Fruit fly (Drosophila melanogaster) whole organism, embryonic: ENCODE results near the gene CG11791.

Source experiments
- Adf1 ChIP-seq: fragments of 200-800 bp; sonication (Bioruptor generic); IDR thresholded peaks from 2 replicates; pipeline ENCODE4 v1.3.6; 2022; ENCODE audit warnings: missing biosample characterization, missing genetic modification characterization
- Antp ChIP-seq: fragments of 200-800 bp; sonication (Bioruptor generic); optimal IDR thresholded peaks from 3 replicates; lab custom pipeline; 2016; ENCODE audit warnings: missing biosample characterization, missing genetic modification characterization
- Bgb ChIP-seq: fragments of 200-800 bp; sonication (Bioruptor generic); IDR thresholded peaks from 2 replicates; pipeline ENCODE4 v1.3.6; 2022; ENCODE audit warnings: missing biosample characterization, missing genetic modification characterization; ENCODE audit not compliant: partially characterized antibody
- CG10366 ChIP-seq: fragments of 200-800 bp; sonication (Bioruptor generic); IDR thresholded peaks from 2 replicates; pipeline ENCODE4 v1.3.6; 2022; ENCODE audit warnings: missing biosample characterization, missing genetic modification characterization
- CG10543 ChIP-seq: fragments of 200-800 bp; sonication (Bioruptor generic); optimal IDR thresholded peaks from 3 replicates; lab custom pipeline; 2017; ENCODE audit warnings: missing biosample characterization, mild to moderate bottlenecking, missing genetic modification characterization, moderate library complexity
- CG10979 ChIP-seq: fragments of 200-800 bp; sonication (Bioruptor generic); optimal IDR thresholded peaks from 2 replicates; lab custom pipeline; 2018; ENCODE audit warnings: missing biosample characterization, mild to moderate bottlenecking, missing genetic modification characterization, moderate library complexity
- CG11093 ChIP-seq: fragments of 200-800 bp; sonication (Bioruptor generic); IDR thresholded peaks from 3 replicates; pipeline ENCODE4 v1.3.6; 2022; ENCODE audit warnings: missing biosample characterization, missing genetic modification characterization
- CG12659 ChIP-seq: fragments of 200-800 bp; sonication (Bioruptor generic); optimal IDR thresholded peaks from 3 replicates; lab custom pipeline; 2017; ENCODE audit warnings: mild to moderate bottlenecking, missing biosample characterization, missing genetic modification reagents, missing genetic modification characterization
- CG13424 ChIP-seq: fragments of 200-800 bp; sonication (Bioruptor generic); optimal IDR thresholded peaks from 2 replicates; lab custom pipeline; 2019; ENCODE audit warnings: missing biosample characterization, mild to moderate bottlenecking, missing genetic modification characterization, moderate library complexity
- CG16815 ChIP-seq: fragments of 200-800 bp; sonication (Bioruptor generic); optimal IDR thresholded peaks from 3 replicates; lab custom pipeline; 2017; ENCODE audit warnings: missing biosample characterization, mild to moderate bottlenecking, missing genetic modification characterization
- CG2120 ChIP-seq: fragments of 200-800 bp; sonication (Bioruptor generic); optimal IDR thresholded peaks from 3 replicates; lab custom pipeline; 2016; ENCODE audit warnings: missing biosample characterization, missing genetic modification characterization
- CG2129 ChIP-seq: fragments of 200-800 bp; sonication (Bioruptor generic); IDR thresholded peaks from 2 replicates; pipeline ENCODE4 v1.3.6; 2022; ENCODE audit warnings: missing biosample characterization, missing genetic modification characterization; ENCODE audit not compliant: partially characterized antibody
- CG30020 ChIP-seq: fragments of 200-800 bp; optimal IDR thresholded peaks from 2 replicates; lab custom pipeline; 2019; ENCODE audit warnings: missing biosample characterization, mild to moderate bottlenecking, missing genetic modification characterization, moderate library complexity
- CG31388 ChIP-seq: fragments of 200-800 bp; sonication (Bioruptor generic); optimal IDR thresholded peaks from 2 replicates; lab custom pipeline; 2016; ENCODE audit warnings: missing biosample characterization, missing genetic modification characterization
- CG4404 ChIP-seq: fragments of 200-800 bp; sonication (Bioruptor generic); IDR thresholded peaks from 2 replicates; pipeline ENCODE4 v1.3.6; 2022; ENCODE audit warnings: missing biosample characterization, missing genetic modification characterization
- CG6654 ChIP-seq: fragments of 200-800 bp; sonication (Bioruptor generic); optimal IDR thresholded peaks from 2 replicates; lab custom pipeline; 2017; ENCODE audit warnings: missing biosample characterization, mild to moderate bottlenecking, missing genetic modification characterization
- CG7786 ChIP-seq: fragments of 200-800 bp; sonication (Bioruptor generic); optimal IDR thresholded peaks from 2 replicates; lab custom pipeline; 2016; ENCODE audit warnings: missing biosample characterization, missing genetic modification characterization
- CG8281 ChIP-seq: fragments of 200-800 bp; sonication (Bioruptor generic); optimal IDR thresholded peaks from 2 replicates; lab custom pipeline; 2018; ENCODE audit warnings: missing biosample characterization, mild to moderate bottlenecking, missing genetic modification characterization, moderate library complexity
- D19A ChIP-seq: fragments of 200-800 bp; optimal IDR thresholded peaks from 3 replicates; lab custom pipeline; 2019; ENCODE audit warnings: missing biosample characterization, mild to moderate bottlenecking, missing genetic modification characterization, moderate library complexity
- Dbx ChIP-seq: fragments of 200-800 bp; sonication (Bioruptor generic); IDR thresholded peaks from 3 replicates; pipeline ENCODE4 v1.3.6; 2022; ENCODE audit warnings: missing biosample characterization, missing genetic modification characterization
- Dip3 ChIP-seq: fragments of 200-800 bp; sonication (Bioruptor generic); optimal IDR thresholded peaks from 3 replicates; lab custom pipeline; 2016; ENCODE audit warnings: missing biosample characterization, missing genetic modification characterization
- E2f1 ChIP-seq: fragments of 200-800 bp; sonication (Bioruptor generic); IDR thresholded peaks from 2 replicates; pipeline ENCODE4 v1.3.6; 2022; ENCODE audit warnings: missing biosample characterization, missing genetic modification characterization
- Fer3 ChIP-seq: fragments of 200-800 bp; sonication (Bioruptor generic); optimal IDR thresholded peaks from 2 replicates; lab custom pipeline; 2018; ENCODE audit warnings: missing biosample characterization, mild to moderate bottlenecking, missing genetic modification characterization, moderate library complexity
- Hsf ChIP-seq: fragments of 200-800 bp; sonication (Bioruptor generic); optimal IDR thresholded peaks from 3 replicates; lab custom pipeline; 2016; ENCODE audit warnings: missing biosample characterization, missing genetic modification characterization
- NK7.1 ChIP-seq: fragments of 200-800 bp; sonication (Bioruptor generic); optimal IDR thresholded peaks from 3 replicates; lab custom pipeline; 2016; ENCODE audit warnings: missing biosample characterization, missing genetic modification characterization
- Scr ChIP-seq: fragments of 200-800 bp; sonication (Bioruptor generic); IDR thresholded peaks from 2 replicates; pipeline ENCODE4 v1.3.6; 2022; ENCODE audit warnings: missing biosample characterization, missing genetic modification characterization; ENCODE audit not compliant: partially characterized antibody
- Side ChIP-seq: fragments of 200-800 bp; sonication (Bioruptor generic); optimal IDR thresholded peaks from 2 replicates; lab custom pipeline; 2016; ENCODE audit warnings: missing biosample characterization, missing genetic modification characterization
- Trl ChIP-seq, 3 experiments: fragments of >200 bp in 2 of 3; fragments of 200-800 bp in 1 of 3; sonication (Bioruptor generic) in 1 of 3; optimal IDR thresholded peaks; 2 replicates in 1 of 3; 3 replicates in 2 of 3; lab custom pipeline; 2016 to 2017; ENCODE audit warnings: missing biosample characterization in 1 of 3, missing genetic modification characterization in 1 of 3
- amos ChIP-seq: fragments of 200-800 bp; sonication (Bioruptor generic); IDR thresholded peaks from 2 replicates; pipeline ENCODE4 v1.3.6; 2022; ENCODE audit warnings: missing biosample characterization, missing genetic modification characterization; ENCODE audit not compliant: partially characterized antibody
- bcd ChIP-seq: fragments of 200-800 bp; sonication (Bioruptor generic); optimal IDR thresholded peaks from 2 replicates; lab custom pipeline; 2017; ENCODE audit warnings: missing biosample characterization, mild to moderate bottlenecking, missing genetic modification characterization
- cad ChIP-seq: fragments of >200 bp; optimal IDR thresholded peaks from 2 replicates; lab custom pipeline; 2017; ENCODE audit warnings: missing biosample characterization, missing genetic modification characterization
- cato ChIP-seq: fragments of 200-800 bp; sonication (Bioruptor generic); optimal IDR thresholded peaks from 2 replicates; lab custom pipeline; 2016; ENCODE audit warnings: missing biosample characterization, missing genetic modification characterization, borderline replicate concordance
- chm ChIP-seq: fragments of 200-800 bp; sonication (Bioruptor generic); IDR thresholded peaks from 2 replicates; pipeline ENCODE4 v1.3.6; 2022; ENCODE audit warnings: missing biosample characterization, missing genetic modification characterization
- crc ChIP-seq: fragments of 200-800 bp; sonication (Bioruptor generic); optimal IDR thresholded peaks from 2 replicates; lab custom pipeline; 2016; ENCODE audit warnings: missing biosample characterization, missing genetic modification characterization
- dimm ChIP-seq: fragments of 200-800 bp; sonication (Bioruptor generic); IDR thresholded peaks from 2 replicates; pipeline ENCODE4 v1.3.6; 2022; ENCODE audit warnings: missing biosample characterization, missing genetic modification characterization
- dmrt11E ChIP-seq: fragments of 200-800 bp; sonication (Bioruptor generic); optimal IDR thresholded peaks from 3 replicates; lab custom pipeline; 2018; ENCODE audit warnings: missing biosample characterization, mild to moderate bottlenecking, missing genetic modification characterization, moderate library complexity
- eve ChIP-seq, 2 experiments: fragments of >200 bp; optimal IDR thresholded peaks; 2 replicates each; lab custom pipeline; 2017; ENCODE audit warnings: missing biosample characterization in 2 of 2, missing genetic modification characterization in 2 of 2
- gcm2 ChIP-seq: fragments of 200-800 bp; sonication (Bioruptor generic); optimal IDR thresholded peaks from 2 replicates; lab custom pipeline; 2016; ENCODE audit warnings: missing biosample characterization, missing genetic modification characterization
- grau ChIP-seq: fragments of 200-800 bp; optimal IDR thresholded peaks from 3 replicates; lab custom pipeline; 2019; ENCODE audit warnings: missing biosample characterization, mild to moderate bottlenecking, missing genetic modification characterization, moderate library complexity
- gro ChIP-seq: fragments of 200-800 bp; sonication (Bioruptor generic); optimal IDR thresholded peaks from 2 replicates; lab custom pipeline; 2016; ENCODE audit warnings: missing biosample characterization, missing genetic modification characterization
- gsb ChIP-seq: fragments of 200-800 bp; sonication (Bioruptor generic); IDR thresholded peaks from 2 replicates; pipeline ENCODE4 v1.3.6; 2022; ENCODE audit warnings: missing biosample characterization, missing genetic modification characterization
- lov ChIP-seq, 2 experiments: fragments of 200-800 bp in 1 of 2; fragments of >200 bp in 1 of 2; sonication (Bioruptor generic) in 1 of 2; IDR thresholded peaks in 1 of 2; optimal IDR thresholded peaks in 1 of 2; 2 replicates in 1 of 2; 3 replicates in 1 of 2; pipeline versions ENCODE4 v1.3.6 to Lab custom; 2017 to 2022; ENCODE audit warnings: missing biosample characterization in 1 of 2, missing genetic modification characterization in 1 of 2
- otp ChIP-seq: fragments of 200-800 bp; sonication (Bioruptor generic); IDR thresholded peaks from 3 replicates; pipeline ENCODE4, ENCODE4 v1.3.6; 2022; ENCODE audit warnings: missing biosample characterization, missing genetic modification characterization
- pan ChIP-seq, 4 experiments: fragments of >200 bp in 3 of 4; fragments of 200-800 bp in 1 of 4; sonication (Bioruptor generic) in 1 of 4; optimal IDR thresholded peaks in 3 of 4; IDR thresholded peaks in 1 of 4; 2 replicates each; pipeline versions ENCODE4 v1.3.6 to Lab custom; 2017 to 2022; ENCODE audit warnings: missing biosample characterization in 2 of 4, missing genetic modification characterization in 2 of 4, mixed read lengths in 1 of 4
- phol ChIP-seq: fragments of 200-800 bp; sonication (Bioruptor generic); optimal IDR thresholded peaks from 3 replicates; lab custom pipeline; 2018; ENCODE audit warnings: missing biosample characterization, mild to moderate bottlenecking, missing genetic modification characterization, moderate library complexity
- seq ChIP-seq: fragments of 200-800 bp; sonication (Bioruptor generic); IDR thresholded peaks from 2 replicates; pipeline ENCODE4 v1.3.6; 2022; ENCODE audit warnings: missing biosample characterization, missing genetic modification characterization
- wek ChIP-seq: fragments of 200-800 bp; sonication (Bioruptor generic); optimal IDR thresholded peaks from 3 replicates; lab custom pipeline; 2018; ENCODE audit warnings: missing biosample characterization, mild to moderate bottlenecking, missing genetic modification characterization, moderate library complexity
- wor ChIP-seq: fragments of 200-800 bp; sonication (Bioruptor generic); IDR thresholded peaks from 2 replicates; pipeline ENCODE4 v1.3.6; 2022; ENCODE audit warnings: missing biosample characterization, missing genetic modification characterization

CG11791 gene

DNA sequence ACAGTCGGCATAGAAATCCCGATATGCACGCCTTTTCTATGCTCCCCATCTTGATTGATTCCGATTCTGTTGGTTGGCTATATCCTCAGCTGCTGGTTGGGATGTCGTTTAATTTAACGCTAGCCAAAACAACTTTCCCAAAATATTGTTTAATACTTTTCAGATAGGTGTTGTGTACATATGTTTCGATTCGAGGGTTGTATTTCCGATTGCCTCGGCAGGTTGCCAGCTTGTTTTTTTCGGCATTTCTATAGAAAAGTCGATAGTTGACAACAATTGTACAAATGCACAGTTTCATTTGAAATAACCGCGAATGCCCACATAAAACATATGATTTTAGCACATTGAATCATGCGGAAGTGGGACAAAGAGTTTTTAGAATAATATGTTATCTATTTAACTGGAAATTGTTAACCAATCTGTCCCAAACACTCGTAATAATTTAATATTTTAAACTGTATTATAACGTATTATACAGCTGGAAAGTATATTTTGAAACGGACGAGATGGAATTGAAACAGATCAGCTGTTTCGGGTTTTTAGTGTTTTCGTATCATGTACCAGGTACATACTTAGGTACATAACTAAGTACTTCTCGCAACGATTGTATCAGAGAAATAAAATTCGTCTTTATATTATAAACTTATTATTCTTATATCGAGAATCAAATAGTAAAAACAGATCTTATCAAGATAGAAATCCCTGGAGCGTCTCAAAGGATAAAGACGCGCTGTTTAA is 5.2 kb downstream of the CG11791 start, which contains the start of gene CG31109 (continued):
- TF ChIP-seq CG16815 (GFP tag; lab: Kevin White, UChicago) (no peak), CG13424 (tag; lab: Kevin White, UChicago) (peak; percentile 22), E2f1 (GFP tag; lab: Robert Waterston, UW) (no peak), grau (tag; lab: Kevin White, UChicago) (peak; percentile 39), gsb (no peak), pan (optimal IDR thresholded peaks at IDR 0.05; lab: Kevin White, UChicago) (no peak), pan (GFP tag; optimal IDR thresholded peaks at IDR 0.05 in 1 of 2, IDR thresholded peaks at IDR 0.05 in 1 of 2) (peak in 1 of 2 experiments; percentile 38), Trl (optimal IDR thresholded peaks at IDR 0.05; lab: Kevin White, UChicago) (no peak), Trl (GFP tag; optimal IDR thresholded peaks at IDR 0.05; lab: Kevin White, UChicago) (peak; percentile 33), CG2129 (GFP tag; lab: Robert Waterston, UW) (0 out of 2 replicates have a peak, but pooled peaks have one; percentile 17), amos (GFP tag; lab: Robert Waterston, UW) (peak; percentile 63; the same call in 1 of the 2 replicates), Hsf (GFP tag; lab: Kevin White, UChicago) (peak; percentile 2), Fer3 (tag; lab: Kevin White, UChicago) (peak; percentile 10), wor (GFP tag; lab: Robert Waterston, UW) (no peak), CG12659 (GFP tag; lab: Kevin White, UChicago) (peak; percentile 48), CG11093 (no peak), CG7786 (GFP tag; lab: Kevin White, UChicago) (peak; percentile 3), CG30020 (tag; lab: Kevin White, UChicago) (peak; percentile 92), cad (GFP tag; lab: Kevin White, UChicago) (no peak), Antp (no peak), gcm2 (GFP tag; lab: Kevin White, UChicago) (no peak), Adf1 (GFP tag; lab: Robert Waterston, UW) (no peak), Bgb (GFP tag; lab: Robert Waterston, UW) (peak; percentile 59), D19A (tag; lab: Kevin White, UChicago) (peak; percentile 1), lov (optimal IDR thresholded peaks at IDR 0.05; lab: Kevin White, UChicago) (no peak), lov (GFP tag; IDR thresholded peaks at IDR 0.05; lab: Robert Waterston, UW) (no peak), cato (GFP tag; lab: Kevin White, UChicago) (no peak), CG6654 (no peak), Dip3 (GFP tag; lab: Kevin White, UChicago) (no peak), otp (GFP tag; lab: Robert Waterston, UW) (no peak), CG2120 (GFP tag; lab: Kevin White, UChicago) (peak; percentile 64), Dbx (GFP tag; lab: Robert Waterston, UW) (0 out of 3 replicates have a peak, but pooled peaks have one; percentile 42), crc (GFP tag; lab: Kevin White, UChicago) (no peak), bcd (GFP tag; lab: Kevin White, UChicago) (no peak), CG10543 (GFP tag; lab: Kevin White, UChicago) (peak; percentile 26), NK7.1 (GFP tag; lab: Kevin White, UChicago) (no peak), wek (GFP tag; lab: Kevin White, UChicago) (no peak), Side (GFP tag; lab: Kevin White, UChicago) (no peak), chm (GFP tag; lab: Robert Waterston, UW) (no peak), CG10979 (tag; lab: Kevin White, UChicago) (no peak), seq (GFP tag; lab: Robert Waterston, UW) (no peak), phol (tag; lab: Kevin White, UChicago) (peak; percentile 40), gro (no peak), CG31388 (GFP tag; lab: Kevin White, UChicago) (no peak), dmrt11E (tag; lab: Kevin White, UChicago) (peak; percentile 3), CG8281 (tag; lab: Kevin White, UChicago) (no peak), CG4404 (no peak), eve (GFP tag; optimal IDR thresholded peaks at IDR 0.05; lab: Kevin White, UChicago) (peak in 1 of 2 experiments; percentile 56), Scr (GFP tag; lab: Robert Waterston, UW) (peak; percentile 61), CG10366 (no peak), dimm (GFP tag; lab: Robert Waterston, UW) (no peak)
